Worm (Caenorhabditis elegans) whole organism, L1 larva: ENCODE data around the gene cutl-27.

ENCODE experiments used
- F16B12.6 ChIP-seq: fragments of 150-350 bp; optimal IDR thresholded peaks from 2 replicates; lab custom pipeline; 2014; ENCODE audit warnings: missing biosample characterization, missing genetic modification characterization
- aha-1 ChIP-seq: fragments of 150-350 bp; optimal IDR thresholded peaks from 2 replicates; lab custom pipeline; 2014; ENCODE audit warnings: missing biosample characterization, missing genetic modification characterization
- ama-1 ChIP-seq: fragments of 150-350 bp; optimal IDR thresholded peaks from 2 replicates; lab custom pipeline; 2014
- elt-3 ChIP-seq, 6 experiments: fragments of 150-350 bp in 1 of 6; sonication (generic microtip); optimal IDR thresholded peaks; 2 replicates each; lab custom pipeline; 2017 to 2018; ENCODE audit warnings: missing biosample characterization in 6 of 6, missing genetic modification characterization in 6 of 6, inconsistent platforms in 1 of 6
- lin-39 ChIP-seq: fragments of 150-350 bp; optimal IDR thresholded peaks from 2 replicates; lab custom pipeline; 2014; ENCODE audit warnings: missing biosample characterization, missing genetic modification reagents, missing genetic modification characterization
- mep-1 ChIP-seq: fragments of 150-350 bp; optimal IDR thresholded peaks from 2 replicates; lab custom pipeline; 2014; ENCODE audit warnings: missing biosample characterization, missing genetic modification characterization
- nhr-76 ChIP-seq: sonication (generic microtip); optimal IDR thresholded peaks from 2 replicates; lab custom pipeline; 2017; ENCODE audit warnings: missing biosample characterization, missing genetic modification characterization
- nhr-77 ChIP-seq: fragments of 150-350 bp; optimal IDR thresholded peaks from 2 replicates; lab custom pipeline; 2014; ENCODE audit warnings: missing biosample characterization, missing genetic modification characterization
- nhr-84 ChIP-seq: sonication (generic microtip); optimal IDR thresholded peaks from 2 replicates; lab custom pipeline; 2017; ENCODE audit warnings: missing biosample characterization, missing genetic modification characterization
- tlp-1 ChIP-seq: fragments of 150-350 bp; optimal IDR thresholded peaks from 2 replicates; lab custom pipeline; 2014; ENCODE audit warnings: missing biosample characterization, missing genetic modification characterization
- zag-1 ChIP-seq: fragments of 150-350 bp; optimal IDR thresholded peaks from 2 replicates; lab custom pipeline; 2014; ENCODE audit warnings: missing biosample characterization, missing genetic modification characterization

ce11 chrIV:11914260-11914836, 36.0 kb downstream of the cutl-27 start:
- TF ChIP-seq nhr-76 (tag; lab: Kevin White, UChicago) (no peak), mep-1 (tag; lab: Kevin White, UChicago) (no peak), nhr-77 (tag; lab: Kevin White, UChicago) (no peak), aha-1 (no peak), tlp-1 (tag; lab: Kevin White, UChicago) (no peak), lin-39 (tag; lab: Kevin White, UChicago) (no peak), ama-1 (lab: Kevin White, UChicago) (no peak), elt-3 (tag; optimal IDR thresholded peaks at IDR 0.05; lab: Kevin White, UChicago) (no peak), zag-1 (tag; lab: Kevin White, UChicago) (no peak), F16B12.6 (tag; lab: Kevin White, UChicago) (no peak), nhr-84 (tag; lab: Kevin White, UChicago) (no peak)
